Worm (Caenorhabditis elegans) whole organism, L4 larva: ENCODE measurements around the gene Y50E8A.22.

Source experiments
- Y105C5A.15 ChIP-seq: fragments of 200-800 bp; sonication (Bioruptor generic); IDR thresholded peaks from 2 replicates; pipeline ENCODE4 v1.3.6; 2022; ENCODE audit warnings: missing genetic modification characterization, missing compliant biosample characterization
- ama-1 ChIP-seq: fragments of 150-350 bp; optimal IDR thresholded peaks from 2 replicates; lab custom pipeline; 2014; ENCODE audit warnings: inconsistent platforms, mixed read lengths
- fkh-10 ChIP-seq: fragments of 150-350 bp; optimal IDR thresholded peaks from 2 replicates; lab custom pipeline; 2014; ENCODE audit warnings: missing biosample characterization, missing genetic modification reagents, missing genetic modification characterization
- hlh-30 ChIP-seq: sonication (generic microtip); optimal IDR thresholded peaks from 2 replicates; lab custom pipeline; 2017; ENCODE audit warnings: antibody characterized with exemption, mild to moderate bottlenecking, missing genetic modification characterization, missing compliant biosample characterization; ENCODE audit not compliant: insufficient read depth
- madf-9 ChIP-seq: fragments of 200-800 bp; sonication (Bioruptor generic); conservative IDR thresholded peaks from 2 replicates; pipeline ENCODE4 v1.3.6; 2022; ENCODE audit warnings: missing genetic modification reagents, missing genetic modification characterization, missing compliant biosample characterization
- php-3 ChIP-seq: fragments of 200-800 bp; sonication (Bioruptor generic); IDR thresholded peaks from 2 replicates; pipeline ENCODE4 v1.3.6; 2022; ENCODE audit warnings: missing genetic modification reagents, missing genetic modification characterization, missing compliant biosample characterization
- spr-3 ChIP-seq: fragments of 200-800 bp; sonication (Bioruptor generic); optimal IDR thresholded peaks from 2 replicates; lab custom pipeline; 2018; ENCODE audit warnings: mild to moderate bottlenecking, missing genetic modification characterization, missing compliant biosample characterization
- unc-39 ChIP-seq: sonication (generic microtip); optimal IDR thresholded peaks from 2 replicates; lab custom pipeline; 2017; ENCODE audit warnings: missing biosample characterization, missing genetic modification characterization

DNA sequence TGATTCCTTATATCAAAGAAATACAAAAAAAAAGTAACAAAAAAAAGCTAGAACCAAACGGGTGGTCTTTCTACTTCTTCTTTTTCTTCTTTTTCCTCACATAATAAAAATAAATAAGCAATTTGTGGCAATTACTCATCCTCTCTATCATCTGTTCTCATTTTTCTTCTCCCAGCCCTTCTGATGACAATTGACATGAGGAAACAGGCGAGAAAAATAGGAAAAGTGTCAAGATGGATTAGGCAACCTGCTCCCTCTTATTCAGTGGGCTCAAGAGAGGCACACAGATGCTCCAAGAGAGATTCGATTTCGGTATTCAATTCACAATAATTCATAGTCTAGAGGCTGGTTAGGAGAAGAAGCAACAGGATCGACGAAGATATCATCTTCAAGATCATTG is 41.9 kb upstream of the Y50E8A.22 start:
- TF ChIP-seq ama-1 (lab: Kevin White, UChicago) (no peak), fkh-10 (GFP tag; lab: Kevin White, UChicago) (no peak), unc-39 (tag; lab: Kevin White, UChicago) (no peak), hlh-30 (tag; lab: Kevin White, UChicago) (no peak), php-3 (GFP tag; lab: Robert Waterston, UW) (no peak), madf-9 (no peak), Y105C5A.15 (no peak), spr-3 (GFP tag; lab: Kevin White, UChicago) (no peak)
